Worm (Caenorhabditis elegans): ENCODE data around the gene far-4.

DNA sequence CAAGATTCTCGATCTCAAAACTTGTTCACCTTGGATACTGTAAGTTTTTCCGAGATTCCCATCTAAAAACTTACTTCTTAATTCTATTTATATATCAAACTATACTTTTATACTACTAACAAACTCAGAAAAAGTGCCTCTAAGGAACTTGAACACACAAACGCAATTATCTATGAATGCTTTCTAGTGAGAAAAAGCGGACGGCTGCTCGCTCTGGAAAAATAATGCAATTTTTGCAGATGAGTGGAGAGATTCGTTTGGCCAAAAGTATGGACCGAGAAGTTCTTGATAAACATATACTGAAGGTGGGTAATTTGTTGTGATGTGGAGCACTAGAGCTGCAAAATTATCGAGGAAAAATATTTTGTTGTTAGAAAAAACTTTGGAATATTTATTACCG lies 20.6 kb upstream of the far-4 start:
- TF ChIP-seq unc-62 (GFP tag; optimal IDR thresholded peaks at IDR 0.05) (no peak), lin-13 (tag; optimal IDR thresholded peaks at IDR 0.05) (no peak), ztf-11 (tag; optimal IDR thresholded peaks at IDR 0.05) (no peak), nhr-12 (tag; optimal IDR thresholded peaks at IDR 0.05) (no peak), pha-4 (tag; optimal IDR thresholded peaks at IDR 0.05) (no peak), flh-1 (GFP tag; optimal IDR thresholded peaks at IDR 0.05) (no peak), nhr-237 (tag; optimal IDR thresholded peaks at IDR 0.05) (no peak), snpc-4 (tag; optimal IDR thresholded peaks at IDR 0.05) (no peak), sptf-1 (tag; optimal IDR thresholded peaks at IDR 0.05) (no peak), nhr-2 (tag; optimal IDR thresholded peaks at IDR 0.05) (no peak), ham-2 (GFP tag; optimal IDR thresholded peaks at IDR 0.05) (no peak), mep-1 (tag; optimal IDR thresholded peaks at IDR 0.05) (no peak), nhr-28 (tag; optimal IDR thresholded peaks at IDR 0.05) (no peak), unc-120 (tag; optimal IDR thresholded peaks at IDR 0.05; ENCODE audit: poor library complexity, severe bottlenecking) (no peak)
